Fruit fly (Drosophila melanogaster) whole organism, pupa: Measurements from ENCODE around the gene CG15743.

Experiments
- CG12605 ChIP-seq: fragments of 200-800 bp; sonication (Bioruptor generic); IDR thresholded peaks from 2 replicates; pipeline ENCODE4 v1.3.6; 2022; ENCODE audit warnings: missing biosample characterization, missing genetic modification characterization
- CG15710 ChIP-seq: fragments of 200-800 bp; sonication (Bioruptor generic); optimal IDR thresholded peaks from 2 replicates; lab custom pipeline; 2018; ENCODE audit warnings: missing biosample characterization, mild to moderate bottlenecking, missing genetic modification characterization, moderate library complexity
- Pif1A ChIP-seq: fragments of 200-800 bp; sonication (Bioruptor generic); optimal IDR thresholded peaks from 3 replicates; lab custom pipeline; 2016; ENCODE audit warnings: missing biosample characterization, missing genetic modification characterization

- TF ChIP-seq Pif1A (no peak), CG15710 (tag; lab: Kevin White, UChicago) (no peak), CG12605 (GFP tag; lab: Robert Waterston, UW) (no peak)
Measured at dm6 chrX:13310764-13311163, 25.3 kb downstream of the CG15743 start.
